Fruit fly (Drosophila melanogaster): Measurements from ENCODE around the gene JMJD6.

DNA sequence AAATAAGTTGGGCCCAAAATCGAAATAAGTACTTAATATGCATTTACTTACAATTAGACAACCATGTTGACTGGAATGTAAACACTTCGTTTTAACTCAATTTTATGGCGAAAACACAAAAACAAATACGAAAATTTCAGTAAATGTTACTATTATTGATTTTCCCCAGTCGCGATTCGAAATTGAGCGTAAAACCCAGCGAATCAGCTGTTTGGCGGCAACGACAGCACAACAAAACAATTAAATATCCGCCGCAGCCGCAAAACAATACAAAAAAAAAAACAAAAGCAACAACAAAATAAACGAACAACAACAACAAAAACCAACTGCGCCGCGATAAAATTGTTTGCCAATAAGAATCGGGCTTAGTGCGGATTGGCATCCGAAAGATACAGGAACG lies 27.4 kb upstream of the JMJD6 start, which contains the start of the genes CAH8 and CG7059:
- TF ChIP-seq Jra (GFP tag; optimal IDR thresholded peaks at IDR 0.05): no peak
- no peak for TF ChIP-seq fru (GFP tag; optimal IDR thresholded peaks at IDR 0.05)
- TF ChIP-seq Rel (GFP tag; optimal IDR thresholded peaks at IDR 0.05): no peak
- TF ChIP-seq Rel (tag; optimal IDR thresholded peaks at IDR 0.05): no peak
- no peak for TF ChIP-seq Abd-B (GFP tag; optimal IDR thresholded peaks at IDR 0.05)
- TF ChIP-seq Dfd (GFP tag; optimal IDR thresholded peaks at IDR 0.05): no peak
- TF ChIP-seq dl (GFP tag; optimal IDR thresholded peaks at IDR 0.05; ENCODE audit: insufficient read depth in 1 of 2, partially characterized antibody in 2 of 2): no peak
- TF ChIP-seq N (GFP tag; optimal IDR thresholded peaks at IDR 0.05): no peak
- no peak for TF ChIP-seq sv (GFP tag; optimal IDR thresholded peaks at IDR 0.05)
- TF ChIP-seq Hr78 (GFP tag; optimal IDR thresholded peaks at IDR 0.05): no peak
- no peak for TF ChIP-seq CG32264 (GFP tag; optimal IDR thresholded peaks at IDR 0.05)
- no peak for TF ChIP-seq Mio (GFP tag; optimal IDR thresholded peaks at IDR 0.05)
- TF ChIP-seq Myc (optimal IDR thresholded peaks at IDR 0.05): no peak
- no peak for TF ChIP-seq lola (GFP tag; optimal IDR thresholded peaks at IDR 0.05)

Measured in whole organism, wandering third instar larva.